Worm (Caenorhabditis elegans): Measurements from ENCODE around the gene gcy-13.

- TF ChIP-seq grh-1 (GFP tag; IDR thresholded peaks at IDR 0.05) (no peak), nhr-12 (tag; optimal IDR thresholded peaks at IDR 0.05) (no peak), mep-1 (tag; optimal IDR thresholded peaks at IDR 0.05) (no peak), mdl-1 (tag; optimal IDR thresholded peaks at IDR 0.05) (no peak), fkh-10 (GFP tag; optimal IDR thresholded peaks at IDR 0.05) (no peak), nhr-76 (tag; optimal IDR thresholded peaks at IDR 0.05) (no peak), tbx-2 (tag; optimal IDR thresholded peaks at IDR 0.05) (no peak), ceh-88 (GFP tag; IDR thresholded peaks at IDR 0.05) (no peak), fos-1 (tag; optimal IDR thresholded peaks at IDR 0.05) (no peak), hlh-17 (GFP tag; optimal IDR thresholded peaks at IDR 0.05; ENCODE audit: borderline replicate concordance) (no peak)
Measured at ce11 chrV:12411909-12412308, 42.6 kb upstream of the gcy-13 start, which contains the start of gene cdr-7.

Data from whole organism, L1 larva.